Worm (Caenorhabditis elegans): ENCODE data around the gene B0462.5.

The B0462.5 gene

DNA sequence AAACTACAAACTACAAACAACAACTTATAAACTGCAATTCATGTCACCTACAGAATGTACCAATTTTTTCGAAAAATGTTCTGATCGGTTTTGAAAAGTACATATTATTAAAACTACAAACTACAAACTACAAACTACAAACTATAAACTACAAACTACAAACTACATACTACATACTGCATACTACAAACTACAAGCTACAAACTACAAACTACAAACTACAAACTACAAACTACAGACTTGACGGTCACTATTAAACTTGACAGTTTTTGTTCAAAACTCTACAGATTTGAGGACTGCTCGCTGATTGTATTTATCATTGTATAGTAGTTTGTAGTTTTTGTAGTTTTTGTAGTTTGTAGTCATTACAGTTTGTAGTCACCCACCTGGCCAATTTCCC, 31.2 kb upstream of the B0462.5 start:
- peak; percentile 20 for TF ChIP-seq lin-13 (GFP tag; optimal IDR thresholded peaks at IDR 0.05)
- TF ChIP-seq daf-12 (tag; optimal IDR thresholded peaks at IDR 0.05): no peak
- no peak for TF ChIP-seq zip-11 (GFP tag; IDR thresholded peaks at IDR 0.05)
- TF ChIP-seq nhr-28 (tag; optimal IDR thresholded peaks at IDR 0.05): peak; percentile 96
- TF ChIP-seq nhr-111 (GFP tag; optimal IDR thresholded peaks at IDR 0.05): no peak

DNA sequence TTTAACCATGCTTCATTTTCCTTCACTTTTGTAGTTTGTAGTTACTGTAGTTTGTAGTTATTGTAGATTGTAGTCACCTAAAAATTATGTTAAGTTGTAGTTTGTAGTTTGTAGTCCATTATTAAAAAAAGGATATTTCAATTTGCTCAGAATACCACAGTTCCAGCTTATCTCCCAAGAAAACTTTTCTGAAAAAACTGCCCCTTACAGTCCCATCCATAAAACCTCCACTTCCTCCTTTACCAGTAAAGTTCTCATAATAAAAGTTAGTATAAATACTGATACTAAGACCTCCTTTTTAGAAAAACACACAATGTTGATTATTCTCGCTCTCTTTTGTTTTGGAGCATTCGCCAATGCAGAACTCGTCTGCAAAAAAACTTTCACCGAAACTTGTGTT, 27.6 kb upstream of the B0462.5 start, which contains the start of gene C08E8.11:
C08E8.11 (plus strand) TSS at position 301 of the 400 bp plus-strand sequence.
- TF ChIP-seq cey-2 (tag; optimal IDR thresholded peaks at IDR 0.05; ENCODE audit: borderline replicate concordance, insufficient read depth) (no peak), zfp-3 (GFP tag; conservative IDR thresholded peaks at IDR 0.05) (no peak), lsy-2 (tag; optimal IDR thresholded peaks at IDR 0.05) (no peak)

DNA sequence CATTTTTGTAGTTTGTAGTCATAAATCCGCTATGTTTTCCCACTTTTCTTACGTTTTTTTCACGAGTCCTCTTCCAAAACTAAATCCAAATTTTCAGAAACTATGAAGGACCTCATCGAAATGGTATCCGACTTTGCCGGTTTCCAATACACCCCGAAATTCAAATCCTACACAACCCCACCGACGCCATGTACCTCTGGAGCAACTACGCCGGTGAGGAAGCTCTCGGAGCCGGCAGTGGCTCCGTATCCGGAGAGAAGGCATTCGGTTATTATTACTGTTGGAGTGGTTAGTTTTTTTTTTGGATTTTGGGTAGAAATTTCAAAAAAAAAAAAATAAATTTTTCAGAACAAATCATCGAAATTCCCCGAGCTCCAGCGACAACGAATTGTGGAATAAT, 26.9 kb upstream of the B0462.5 start, which contains the start of gene C08E8.3:
C08E8.3 (plus strand) TSS at position 84 of the 400 bp plus-strand sequence.
- TF ChIP-seq mep-1 (tag; optimal IDR thresholded peaks at IDR 0.05): no peak
- TF ChIP-seq unc-62 (GFP tag; optimal IDR thresholded peaks at IDR 0.05 in 1 of 2): peak in 1 of 2 experiments; percentile 81
- no peak for TF ChIP-seq unc-62 (tag; optimal IDR thresholded peaks at IDR 0.05)
- no peak for TF ChIP-seq Y105C5A.15 (GFP tag; IDR thresholded peaks at IDR 0.05)

DNA sequence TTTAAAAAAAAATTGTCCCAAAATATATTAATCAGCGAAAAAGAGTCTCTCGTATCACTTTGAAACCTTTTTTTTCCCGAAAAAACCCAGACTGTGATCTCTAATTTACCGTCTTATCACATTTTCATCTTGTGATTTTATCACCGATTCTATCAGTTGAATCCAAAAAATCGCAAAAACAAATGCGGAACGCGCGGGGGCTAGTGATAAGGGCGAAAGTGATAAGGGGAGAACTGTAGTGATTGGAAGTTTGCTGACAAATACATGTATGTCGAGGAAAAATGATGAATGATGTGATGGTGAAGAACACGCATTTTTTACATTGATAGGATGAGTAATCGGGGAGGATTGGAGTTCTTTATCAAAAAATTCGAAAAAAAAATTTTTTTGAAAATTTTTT, 22.9 kb upstream of the B0462.5 start:
- TF ChIP-seq ctbp-1 (GFP tag; IDR thresholded peaks at IDR 0.05) (no peak), lim-7 (GFP tag; IDR thresholded peaks at IDR 0.05) (no peak), T20F7.1 (GFP tag; optimal IDR thresholded peaks at IDR 0.05) (no peak), ceh-82 (tag; optimal IDR thresholded peaks at IDR 0.05) (no peak), daf-8 (GFP tag; IDR thresholded peaks at IDR 0.05) (no peak), spr-1 (tag; optimal IDR thresholded peaks at IDR 0.05) (peak; percentile 30), Y75B8A.6 (GFP tag; IDR thresholded peaks at IDR 0.05) (no peak), snpc-1.2 (GFP tag; IDR thresholded peaks at IDR 0.05) (no peak), dve-1 (tag; optimal IDR thresholded peaks at IDR 0.05; ENCODE audit: insufficient read depth) (peak; percentile 99), ceh-62 (tag; optimal IDR thresholded peaks at IDR 0.05) (no peak), egl-43 (GFP tag; IDR thresholded peaks at IDR 0.05) (no peak), duxl-1 (tag; optimal IDR thresholded peaks at IDR 0.05; ENCODE audit: poor library complexity) (peak; percentile 73), daf-12 (tag; optimal IDR thresholded peaks at IDR 0.05) (no peak), attf-4 (tag; optimal IDR thresholded peaks at IDR 0.05) (no peak), mxl-3 (GFP tag; optimal IDR thresholded peaks at IDR 0.05) (peak; percentile 91), lsy-2 (tag; optimal IDR thresholded peaks at IDR 0.05) (peak in 1 of 2 experiments; percentile 81), dmd-8 (GFP tag; IDR thresholded peaks at IDR 0.05) (no peak), aha-1 (tag) (peak; percentile 80), ztf-7 (tag; optimal IDR thresholded peaks at IDR 0.05) (peak; percentile 34), daf-16 (GFP tag; optimal IDR thresholded peaks at IDR 0.05) (peak in 1 of 2 experiments; percentile 72), daf-16 (tag; optimal IDR thresholded peaks at IDR 0.05) (peak; percentile 99), snpc-4 (tag; optimal IDR thresholded peaks at IDR 0.05) (no peak), php-3 (GFP tag; IDR thresholded peaks at IDR 0.05) (peak; percentile 98), pqm-1 (tag; optimal IDR thresholded peaks at IDR 0.05) (peak; percentile 100), nhr-48 (tag; optimal IDR thresholded peaks at IDR 0.05) (peak; percentile 87), mxl-2 (GFP tag; conservative IDR thresholded peaks at IDR 0.05) (no peak), egl-27 (tag; optimal IDR thresholded peaks at IDR 0.05) (no peak), nhr-6 (tag; optimal IDR thresholded peaks at IDR 0.05) (peak; percentile 74), set-16 (GFP tag; IDR thresholded peaks at IDR 0.05) (no peak), lin-13 (GFP tag; optimal IDR thresholded peaks at IDR 0.05) (peak; percentile 77), zfp-2 (tag; optimal IDR thresholded peaks at IDR 0.05) (no peak), mep-1 (tag; optimal IDR thresholded peaks at IDR 0.05) (peak; percentile 80), F26F4.8 (GFP tag; conservative IDR thresholded peaks at IDR 0.05) (no peak), unc-130 (GFP tag; optimal IDR thresholded peaks at IDR 0.05) (no peak), lin-1 (GFP tag; IDR thresholded peaks at IDR 0.05) (peak; percentile 96), nhr-41 (GFP tag; IDR thresholded peaks at IDR 0.05) (peak; percentile 36; the same call in 1 of the 2 replicates), madf-5 (GFP tag; IDR thresholded peaks at IDR 0.05) (no peak), arid-1 (GFP tag; conservative IDR thresholded peaks at IDR 0.05) (no peak), zag-1 (tag; optimal IDR thresholded peaks at IDR 0.05) (no peak)

All from whole organism, L4 larva.